Worm (Caenorhabditis elegans) whole organism, late embryonic: ENCODE data around the gene Y43D4A.5.

Experiments
- C08G9.2 ChIP-seq: sonication (generic microtip); optimal IDR thresholded peaks from 2 replicates; lab custom pipeline; 2016; ENCODE audit warnings: mild to moderate bottlenecking, missing genetic modification characterization, moderate library complexity, missing compliant biosample characterization
- ceh-22 ChIP-seq: sonication (generic microtip); optimal IDR thresholded peaks from 2 replicates; lab custom pipeline; 2017; ENCODE audit warnings: missing biosample characterization, missing genetic modification characterization
- dve-1 ChIP-seq: sonication (generic microtip); optimal IDR thresholded peaks from 2 replicates; lab custom pipeline; 2017; ENCODE audit warnings: antibody characterized with exemption, mild to moderate bottlenecking, missing genetic modification characterization, missing compliant biosample characterization
- elt-2 ChIP-seq: sonication (generic microtip); optimal IDR thresholded peaks from 2 replicates; lab custom pipeline; 2016; ENCODE audit warnings: missing genetic modification reagents, missing genetic modification characterization, missing compliant biosample characterization
- elt-4 ChIP-seq: sonication (generic microtip); optimal IDR thresholded peaks from 2 replicates; lab custom pipeline; 2016; ENCODE audit warnings: missing genetic modification characterization, missing compliant biosample characterization
- fax-1 ChIP-seq: sonication (generic microtip); optimal IDR thresholded peaks from 2 replicates; lab custom pipeline; 2016; ENCODE audit warnings: missing genotype, missing genetic modification characterization, missing compliant biosample characterization
- gmeb-2 ChIP-seq: sonication (generic microtip); optimal IDR thresholded peaks from 2 replicates; lab custom pipeline; 2016; ENCODE audit warnings: missing genetic modification characterization, inconsistent platforms, missing compliant biosample characterization
- nhr-11 ChIP-seq: fragments of 150-350 bp; optimal IDR thresholded peaks from 2 replicates; lab custom pipeline; 2014; ENCODE audit warnings: missing biosample characterization, missing genetic modification characterization
- nhr-232 ChIP-seq: sonication (generic microtip); optimal IDR thresholded peaks from 2 replicates; lab custom pipeline; 2016; ENCODE audit warnings: missing genetic modification characterization, missing compliant biosample characterization
- pat-9 ChIP-seq: fragments of 200-800 bp; sonication (Bioruptor generic); optimal IDR thresholded peaks from 2 replicates; lab custom pipeline; 2018; ENCODE audit warnings: mild to moderate bottlenecking, missing genetic modification characterization, moderate library complexity, missing compliant biosample characterization
- sox-4 ChIP-seq: sonication (generic microtip); optimal IDR thresholded peaks from 2 replicates; lab custom pipeline; 2017; ENCODE audit warnings: mild to moderate bottlenecking, missing genetic modification characterization, inconsistent platforms, missing compliant biosample characterization
- unc-3 ChIP-seq, 2 experiments: fragments of 200-800 bp in 1 of 2; sonication (Bioruptor generic) in 1 of 2; sonication (generic microtip) in 1 of 2; conservative IDR thresholded peaks in 1 of 2; optimal IDR thresholded peaks in 1 of 2; 2 replicates each; pipeline versions ENCODE4 v1.3.6 to Lab custom; 2016 to 2022; ENCODE audit warnings: missing compliant biosample characterization in 2 of 2, missing genetic modification characterization in 2 of 2, missing genetic modification reagents in 1 of 2

DNA sequence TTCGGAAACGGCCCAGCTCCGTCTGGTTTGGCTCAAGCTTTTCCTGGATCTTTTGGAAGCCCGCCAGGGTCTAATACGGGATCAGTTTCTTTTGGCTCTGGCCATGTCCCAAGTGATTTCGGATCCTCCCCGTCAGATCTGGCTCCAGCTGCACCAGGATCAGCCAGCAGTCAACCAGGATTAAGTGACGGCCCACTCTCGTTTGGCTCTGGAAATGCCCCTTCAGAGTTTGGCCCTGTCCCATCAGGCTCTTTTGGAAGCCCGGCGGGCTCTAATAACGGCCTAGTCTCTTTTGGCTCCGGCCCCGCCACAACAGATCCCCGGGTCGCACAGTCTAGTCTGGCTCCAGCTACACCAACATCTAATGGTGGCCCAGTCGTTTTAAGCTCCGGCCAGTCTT lies 2.2 kb downstream of the Y43D4A.5 start:
- no peak for TF ChIP-seq elt-2 (tag; lab: Kevin White, UChicago)
- no peak for TF ChIP-seq nhr-232 (tag; lab: Kevin White, UChicago)
- TF ChIP-seq elt-4 (tag; lab: Kevin White, UChicago): no peak
- TF ChIP-seq C08G9.2 (tag; lab: Kevin White, UChicago): no peak
- no peak for TF ChIP-seq sox-4 (tag; lab: Kevin White, UChicago)
- TF ChIP-seq nhr-11 (tag; lab: Kevin White, UChicago): no peak
- TF ChIP-seq dve-1 (tag; lab: Kevin White, UChicago): no peak
- no peak for TF ChIP-seq fax-1
- no peak for TF ChIP-seq gmeb-2
- TF ChIP-seq ceh-22 (tag; lab: Kevin White, UChicago): no peak
- TF ChIP-seq unc-3 (GFP tag; conservative IDR thresholded peaks at IDR 0.05; lab: Robert Waterston, UW): no peak
- no peak for TF ChIP-seq unc-3 (tag; optimal IDR thresholded peaks at IDR 0.05; lab: Kevin White, UChicago)
- no peak for TF ChIP-seq pat-9
